Worm (Caenorhabditis elegans) whole organism, L4 larva: Measurements from ENCODE around the gene ccm-2.
A peak's percentile ranks its signal among the peaks of the same experiment; 100 is the strongest.

Experiments used
- D1046.2 ChIP-seq: fragments of 200-800 bp; sonication (Bioruptor generic); IDR thresholded peaks from 2 replicates; pipeline ENCODE4 v1.3.6; 2022; ENCODE audit warnings: missing genetic modification characterization, missing compliant biosample characterization
- F10B5.3 ChIP-seq: sonication (generic microtip); optimal IDR thresholded peaks from 2 replicates; lab custom pipeline; 2016; ENCODE audit warnings: mild to moderate bottlenecking, missing genetic modification characterization, missing compliant biosample characterization
- F37D6.2 ChIP-seq: sonication (generic microtip); optimal IDR thresholded peaks from 2 replicates; lab custom pipeline; 2016; ENCODE audit warnings: mild to moderate bottlenecking, missing genetic modification characterization, missing compliant biosample characterization
- F44E2.7 ChIP-seq: fragments of 200-800 bp; sonication (Bioruptor generic); IDR thresholded peaks from 2 replicates; pipeline ENCODE4 v2.1.2; 2022; ENCODE audit warnings: missing genetic modification characterization, missing compliant biosample characterization
- F49E8.2 ChIP-seq: sonication (generic microtip); optimal IDR thresholded peaks from 2 replicates; lab custom pipeline; 2016; ENCODE audit warnings: missing compliant biosample characterization, mild to moderate bottlenecking, missing genetic modification characterization, borderline replicate concordance
- R02D3.7 ChIP-seq: fragments of 150-350 bp; sonication (generic microtip); optimal IDR thresholded peaks from 3 replicates; lab custom pipeline; 2014; ENCODE audit warnings: missing biosample characterization, missing genetic modification characterization
- T26A8.4 ChIP-seq: fragments of 200-800 bp; sonication (Bioruptor generic); IDR thresholded peaks from 2 replicates; pipeline ENCODE4 v1.3.6; 2022; ENCODE audit warnings: missing genetic modification characterization, missing compliant biosample characterization
- Y48G9A.11 ChIP-seq: fragments of 200-800 bp; sonication (Bioruptor generic); IDR thresholded peaks from 2 replicates; pipeline ENCODE4 v1.3.6; 2022; ENCODE audit warnings: missing genetic modification reagents, missing genetic modification characterization, missing compliant biosample characterization
- Y5F2A.4 ChIP-seq: fragments of 200-800 bp; sonication (Bioruptor generic); optimal IDR thresholded peaks from 2 replicates; lab custom pipeline; 2018; ENCODE audit warnings: mild to moderate bottlenecking, missing genetic modification characterization, missing compliant biosample characterization
- Y75B8A.6 ChIP-seq: fragments of 200-800 bp; sonication (Bioruptor generic); IDR thresholded peaks from 2 replicates; pipeline ENCODE4 v1.3.6; 2022; ENCODE audit warnings: missing genetic modification reagents, missing genetic modification characterization, missing compliant biosample characterization
- ZK337.2 ChIP-seq: fragments of 200-800 bp; sonication (Bioruptor generic); IDR thresholded peaks from 2 replicates; pipeline ENCODE4 v1.3.6; 2022; ENCODE audit warnings: missing genetic modification reagents, missing genetic modification characterization, missing compliant biosample characterization
- aha-1 ChIP-seq: fragments of 150-350 bp; peaks from one replicate; lab custom pipeline; 2014; ENCODE audit warnings: missing biosample characterization, missing genetic modification characterization
- ama-1 ChIP-seq: fragments of 150-350 bp; optimal IDR thresholded peaks from 2 replicates; lab custom pipeline; 2014; ENCODE audit warnings: inconsistent platforms, mixed read lengths
- arid-1 ChIP-seq: fragments of 200-800 bp; sonication (Bioruptor generic); conservative IDR thresholded peaks from 2 replicates; pipeline ENCODE4 v1.3.6; 2022; ENCODE audit warnings: missing genetic modification reagents, missing genetic modification characterization, missing compliant biosample characterization
- ceh-20 ChIP-seq: fragments of 200-800 bp; sonication (Bioruptor generic); IDR thresholded peaks from 2 replicates; pipeline ENCODE4 v1.3.6; 2022; ENCODE audit warnings: missing genetic modification reagents, missing genetic modification characterization, missing compliant biosample characterization
- ceh-28 ChIP-seq: fragments of 150-350 bp; optimal IDR thresholded peaks from 2 replicates; lab custom pipeline; 2014; ENCODE audit warnings: missing biosample characterization, missing genetic modification reagents, missing genetic modification characterization
- ceh-32 ChIP-seq: sonication (generic microtip); optimal IDR thresholded peaks from 2 replicates; lab custom pipeline; 2016; ENCODE audit warnings: mild to moderate bottlenecking, missing genetic modification characterization, missing compliant biosample characterization; ENCODE audit not compliant: poor library complexity
- ceh-62 ChIP-seq: sonication (generic microtip); optimal IDR thresholded peaks from 2 replicates; lab custom pipeline; 2017; ENCODE audit warnings: missing biosample characterization, missing genetic modification characterization
- ces-1 ChIP-seq: fragments of 150-350 bp; sonication (generic microtip); optimal IDR thresholded peaks from 4 replicates; lab custom pipeline; 2014; ENCODE audit warnings: missing biosample characterization, missing genetic modification reagents, missing genetic modification characterization
- daf-16 ChIP-seq, 3 experiments: sonication (generic microtip); optimal IDR thresholded peaks; 2 replicates each; lab custom pipeline; 2016 to 2017; ENCODE audit warnings: missing genetic modification characterization in 3 of 3, missing genetic modification reagents in 3 of 3, mild to moderate bottlenecking in 2 of 3, missing compliant biosample characterization in 2 of 3, missing biosample characterization in 1 of 3, moderate library complexity in 1 of 3
- dmd-6 ChIP-seq: fragments of 200-800 bp; sonication (Bioruptor generic); IDR thresholded peaks from 2 replicates; pipeline ENCODE4 v1.3.6; 2022; ENCODE audit warnings: missing genetic modification reagents, missing genetic modification characterization, missing compliant biosample characterization
- dmd-9 ChIP-seq: fragments of 200-800 bp; sonication (Bioruptor generic); IDR thresholded peaks from 2 replicates; pipeline ENCODE4 v1.3.6; 2022; ENCODE audit warnings: missing genetic modification reagents, missing genetic modification characterization, missing compliant biosample characterization
- duxl-1 ChIP-seq: sonication (generic microtip); optimal IDR thresholded peaks from 2 replicates; lab custom pipeline; 2016; ENCODE audit warnings: mild to moderate bottlenecking, missing genetic modification characterization, moderate library complexity, missing compliant biosample characterization; ENCODE audit not compliant: poor library complexity
- dve-1 ChIP-seq: sonication (generic microtip); optimal IDR thresholded peaks from 2 replicates; lab custom pipeline; 2017; ENCODE audit warnings: antibody characterized with exemption, mild to moderate bottlenecking, missing genetic modification characterization, missing compliant biosample characterization; ENCODE audit not compliant: insufficient read depth
- egl-27 ChIP-seq: sonication (generic microtip); optimal IDR thresholded peaks from 3 replicates; lab custom pipeline; 2017; ENCODE audit warnings: missing biosample characterization, missing genetic modification reagents, missing genetic modification characterization
- fos-1 ChIP-seq: fragments of 150-350 bp; optimal IDR thresholded peaks from 2 replicates; lab custom pipeline; 2014; ENCODE audit warnings: missing biosample characterization, missing genetic modification characterization
- hlh-11 ChIP-seq: fragments of 200-800 bp; sonication (Bioruptor generic); optimal IDR thresholded peaks from 2 replicates; lab custom pipeline; 2018; ENCODE audit warnings: mild to moderate bottlenecking, missing genetic modification characterization, missing compliant biosample characterization
- hlh-30 ChIP-seq: sonication (generic microtip); optimal IDR thresholded peaks from 2 replicates; lab custom pipeline; 2017; ENCODE audit warnings: antibody characterized with exemption, mild to moderate bottlenecking, missing genetic modification characterization, missing compliant biosample characterization; ENCODE audit not compliant: insufficient read depth
- jun-1 ChIP-seq: fragments of 150-350 bp; optimal IDR thresholded peaks from 2 replicates; lab custom pipeline; 2014; ENCODE audit warnings: missing biosample characterization, missing genetic modification reagents, missing genetic modification characterization
- lin-29 ChIP-seq: fragments of 200-800 bp; sonication (Bioruptor generic); IDR thresholded peaks from 2 replicates; pipeline ENCODE4 v1.3.6; 2022; ENCODE audit warnings: missing genetic modification reagents, missing genetic modification characterization, missing compliant biosample characterization
- lsy-2 ChIP-seq, 2 experiments: fragments of 150-350 bp in 1 of 2; sonication (generic microtip) in 1 of 2; optimal IDR thresholded peaks; 2 replicates each; lab custom pipeline; 2014 to 2017; ENCODE audit warnings: missing biosample characterization in 2 of 2, missing genetic modification characterization in 2 of 2
- madf-9 ChIP-seq: fragments of 200-800 bp; sonication (Bioruptor generic); conservative IDR thresholded peaks from 2 replicates; pipeline ENCODE4 v1.3.6; 2022; ENCODE audit warnings: missing genetic modification reagents, missing genetic modification characterization, missing compliant biosample characterization
- mdl-1 ChIP-seq, 2 experiments: fragments of 150-350 bp in 1 of 2; sonication (generic microtip) in 1 of 2; optimal IDR thresholded peaks; 2 replicates each; lab custom pipeline; 2014 to 2017; ENCODE audit warnings: missing biosample characterization in 2 of 2, missing genetic modification characterization in 2 of 2
- mep-1 ChIP-seq: fragments of 150-350 bp; sonication (generic microtip); optimal IDR thresholded peaks from 3 replicates; lab custom pipeline; 2014; ENCODE audit warnings: missing biosample characterization, missing genetic modification characterization
- mes-2 ChIP-seq: sonication (generic microtip); optimal IDR thresholded peaks from 2 replicates; lab custom pipeline; 2016; ENCODE audit warnings: missing genotype, mild to moderate bottlenecking, missing genetic modification characterization, missing compliant biosample characterization; ENCODE audit not compliant: poor library complexity, severe bottlenecking
- mxl-3 ChIP-seq: fragments of 200-800 bp; sonication (Bioruptor generic); optimal IDR thresholded peaks from 2 replicates; lab custom pipeline; 2018; ENCODE audit warnings: mild to moderate bottlenecking, missing genetic modification characterization, missing compliant biosample characterization
- nhr-111 ChIP-seq: fragments of 200-800 bp; sonication (Bioruptor generic); optimal IDR thresholded peaks from 2 replicates; lab custom pipeline; 2018; ENCODE audit warnings: mild to moderate bottlenecking, missing genetic modification characterization, missing compliant biosample characterization
- nhr-28 ChIP-seq: fragments of 150-350 bp; optimal IDR thresholded peaks from 2 replicates; lab custom pipeline; 2014; ENCODE audit warnings: missing biosample characterization, missing genetic modification characterization
- nhr-48 ChIP-seq: sonication (generic microtip); optimal IDR thresholded peaks from 2 replicates; lab custom pipeline; 2016; ENCODE audit warnings: mild to moderate bottlenecking, missing genetic modification characterization, missing compliant biosample characterization
- nhr-76 ChIP-seq: fragments of 150-350 bp; optimal IDR thresholded peaks from 2 replicates; lab custom pipeline; 2014; ENCODE audit warnings: missing biosample characterization, missing genetic modification characterization
- nhr-77 ChIP-seq: fragments of 150-350 bp; optimal IDR thresholded peaks from 2 replicates; lab custom pipeline; 2014; ENCODE audit warnings: missing biosample characterization, missing genetic modification characterization
- pqm-1 ChIP-seq: sonication (generic microtip); optimal IDR thresholded peaks from 2 replicates; lab custom pipeline; 2017; ENCODE audit warnings: missing biosample characterization, missing genetic modification characterization
- saeg-2 ChIP-seq: fragments of 200-800 bp; sonication (Bioruptor generic); IDR thresholded peaks from 2 replicates; pipeline ENCODE4 v1.3.6; 2022; ENCODE audit warnings: missing genetic modification reagents, missing genetic modification characterization, missing compliant biosample characterization
- snpc-4 ChIP-seq: fragments of 150-350 bp; optimal IDR thresholded peaks from 2 replicates; lab custom pipeline; 2014; ENCODE audit warnings: missing biosample characterization, missing genetic modification characterization
- unc-130 ChIP-seq: sonication (generic microtip); optimal IDR thresholded peaks from 2 replicates; lab custom pipeline; 2016; ENCODE audit warnings: missing genetic modification reagents, missing genetic modification characterization, missing compliant biosample characterization
- unc-62 ChIP-seq, 3 experiments: fragments of 150-350 bp in 1 of 3; sonication (generic microtip); optimal IDR thresholded peaks in 2 of 3; peaks in 1 of 3; 1 replicate in 1 of 3; 2 replicates in 2 of 3; lab custom pipeline; 2014 to 2017; ENCODE audit warnings: missing biosample characterization in 3 of 3, missing genetic modification characterization in 3 of 3, missing genetic modification reagents in 3 of 3, missing genotype in 1 of 3
- zfp-3 ChIP-seq: fragments of 200-800 bp; sonication (Bioruptor generic); conservative IDR thresholded peaks from 2 replicates; pipeline ENCODE4 v1.3.6; 2022; ENCODE audit warnings: missing genetic modification reagents, missing genetic modification characterization, missing compliant biosample characterization

ccm-2 gene

DNA sequence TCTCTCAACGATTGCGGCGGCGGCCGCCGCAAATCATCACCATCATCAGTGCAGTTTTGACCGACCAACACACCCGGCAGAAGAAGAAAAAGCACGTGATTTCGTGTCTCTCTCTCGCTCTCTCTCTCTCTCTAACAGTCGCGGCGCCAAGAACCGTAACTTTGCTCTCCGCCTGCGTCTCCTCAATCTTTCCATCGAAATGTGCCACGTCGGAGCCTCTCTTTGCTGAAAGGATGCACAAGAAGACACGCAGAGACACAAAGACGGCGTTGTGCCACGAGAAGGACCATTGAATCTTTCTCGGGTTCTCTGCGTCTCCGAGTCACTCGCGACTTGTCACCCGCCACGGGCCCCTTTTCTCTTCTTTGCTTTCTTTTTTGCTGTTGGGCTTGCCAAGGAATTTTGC, 23.4 kb downstream of the ccm-2 start (continued):
- TF ChIP-seq Y48G9A.11 (GFP tag; lab: Robert Waterston, UW) (no peak), nhr-77 (tag; lab: Kevin White, UChicago) (peak; percentile 51)

DNA sequence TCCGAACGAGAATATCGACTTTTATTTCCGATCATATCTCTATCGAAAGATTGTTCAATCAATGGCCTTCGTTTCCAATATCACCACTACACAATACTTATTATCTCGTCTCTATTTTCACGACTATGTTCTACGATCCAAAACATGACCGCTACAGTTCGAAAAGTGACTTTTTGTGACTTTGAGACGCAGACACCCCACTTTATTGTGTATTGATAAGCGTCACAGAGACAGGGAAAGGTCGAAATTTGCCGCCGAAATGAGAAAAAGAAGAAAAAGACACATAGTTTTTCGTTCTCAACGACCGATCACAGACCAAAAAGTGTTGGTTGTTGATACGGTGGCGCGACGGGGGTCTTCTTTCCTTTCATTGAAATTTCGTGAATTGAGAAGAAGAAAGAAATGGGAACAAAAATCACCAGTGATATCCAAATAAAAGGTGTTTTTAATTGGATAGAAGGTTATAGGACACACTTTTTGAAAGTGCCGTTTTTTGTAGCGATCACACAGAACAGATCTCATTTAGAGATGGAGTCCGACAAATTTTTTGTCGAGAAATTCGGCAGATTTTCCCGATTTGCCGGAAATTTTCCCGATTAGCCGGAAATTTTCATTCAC, 25.0 kb downstream of the ccm-2 start:
- peak; percentile 64 for TF ChIP-seq nhr-77 (tag; lab: Kevin White, UChicago)
- TF ChIP-seq hlh-30: peak; percentile 45
- peak; percentile 81 for TF ChIP-seq hlh-11 (tag; lab: Kevin White, UChicago)
- peak; percentile 54 for TF ChIP-seq aha-1
- no peak for TF ChIP-seq ceh-20
- TF ChIP-seq lsy-2 (tag; optimal IDR thresholded peaks at IDR 0.05; lab: Kevin White, UChicago): peak in 1 of 2 experiments; percentile 27
- TF ChIP-seq snpc-4 (tag; lab: Kevin White, UChicago): no peak
- no peak for TF ChIP-seq unc-130 (GFP tag; lab: Kevin White, UChicago)
- TF ChIP-seq ceh-32: no peak
- no peak for TF ChIP-seq nhr-76 (tag; lab: Kevin White, UChicago)
- TF ChIP-seq lin-29: no peak
- TF ChIP-seq egl-27 (tag; lab: Kevin White, UChicago): no peak
- TF ChIP-seq jun-1: no peak
- peak; percentile 97 for TF ChIP-seq dmd-6 (GFP tag; lab: Robert Waterston, UW)
- peak; percentile 63 for TF ChIP-seq dve-1 (tag; lab: Kevin White, UChicago)
- TF ChIP-seq nhr-111 (GFP tag; lab: Kevin White, UChicago): no peak
- peak; percentile 25 for TF ChIP-seq mep-1 (tag; lab: Kevin White, UChicago)
- no peak for TF ChIP-seq Y75B8A.6
- no peak for TF ChIP-seq Y5F2A.4 (GFP tag; lab: Kevin White, UChicago)
- TF ChIP-seq nhr-48 (tag; lab: Kevin White, UChicago): peak; percentile 78
- no peak for TF ChIP-seq daf-16 (GFP tag; optimal IDR thresholded peaks at IDR 0.05; lab: Kevin White, UChicago)
- TF ChIP-seq daf-16 (tag; optimal IDR thresholded peaks at IDR 0.05; lab: Kevin White, UChicago): peak; percentile 65
- TF ChIP-seq fos-1 (tag; lab: Kevin White, UChicago): no peak
- TF ChIP-seq duxl-1: peak; percentile 34
- no peak for TF ChIP-seq ces-1 (GFP tag; lab: Kevin White, UChicago)
- TF ChIP-seq Y48G9A.11 (GFP tag; lab: Robert Waterston, UW): no peak
- TF ChIP-seq arid-1 (GFP tag; lab: Robert Waterston, UW): no peak
- TF ChIP-seq T26A8.4 (GFP tag; lab: Robert Waterston, UW): no peak
- TF ChIP-seq mes-2 (tag; lab: Kevin White, UChicago): no peak
- TF ChIP-seq unc-62 (GFP tag; optimal IDR thresholded peaks at IDR 0.05 in 1 of 2; lab: Kevin White, UChicago): peak in 1 of 2 experiments; percentile 41
- TF ChIP-seq unc-62 (tag; optimal IDR thresholded peaks at IDR 0.05; lab: Kevin White, UChicago): no peak
- TF ChIP-seq pqm-1 (tag; lab: Kevin White, UChicago): peak; percentile 56
- peak; percentile 92 for TF ChIP-seq nhr-28 (tag; lab: Kevin White, UChicago)
- no peak for TF ChIP-seq ama-1 (lab: Kevin White, UChicago)
- peak; percentile 32 for TF ChIP-seq mxl-3 (GFP tag; lab: Kevin White, UChicago)
- TF ChIP-seq D1046.2 (GFP tag; lab: Robert Waterston, UW): no peak
- no peak for TF ChIP-seq saeg-2 (GFP tag; lab: Robert Waterston, UW)
- no peak for TF ChIP-seq ceh-28 (tag; lab: Kevin White, UChicago)
- no peak for TF ChIP-seq dmd-9 (GFP tag; lab: Robert Waterston, UW)
- no peak for TF ChIP-seq F10B5.3 (tag; lab: Kevin White, UChicago)
- TF ChIP-seq R02D3.7 (tag; lab: Kevin White, UChicago): no peak
- no peak for TF ChIP-seq F49E8.2
- no peak for TF ChIP-seq F37D6.2 (tag; lab: Kevin White, UChicago)
- TF ChIP-seq mdl-1 (tag; optimal IDR thresholded peaks at IDR 0.05; lab: Kevin White, UChicago): peak in 1 of 2 experiments; percentile 50
- TF ChIP-seq madf-9 (GFP tag; lab: Robert Waterston, UW): no peak
- TF ChIP-seq zfp-3 (GFP tag; lab: Robert Waterston, UW): no peak
- TF ChIP-seq ZK337.2: no peak
- TF ChIP-seq F44E2.7 (GFP tag; lab: Robert Waterston, UW): no peak
- TF ChIP-seq ceh-62 (tag; lab: Kevin White, UChicago): no peak
